Fruit fly (Drosophila melanogaster): ENCODE results near the gene CG6508.

The CG6508 gene

DNA sequence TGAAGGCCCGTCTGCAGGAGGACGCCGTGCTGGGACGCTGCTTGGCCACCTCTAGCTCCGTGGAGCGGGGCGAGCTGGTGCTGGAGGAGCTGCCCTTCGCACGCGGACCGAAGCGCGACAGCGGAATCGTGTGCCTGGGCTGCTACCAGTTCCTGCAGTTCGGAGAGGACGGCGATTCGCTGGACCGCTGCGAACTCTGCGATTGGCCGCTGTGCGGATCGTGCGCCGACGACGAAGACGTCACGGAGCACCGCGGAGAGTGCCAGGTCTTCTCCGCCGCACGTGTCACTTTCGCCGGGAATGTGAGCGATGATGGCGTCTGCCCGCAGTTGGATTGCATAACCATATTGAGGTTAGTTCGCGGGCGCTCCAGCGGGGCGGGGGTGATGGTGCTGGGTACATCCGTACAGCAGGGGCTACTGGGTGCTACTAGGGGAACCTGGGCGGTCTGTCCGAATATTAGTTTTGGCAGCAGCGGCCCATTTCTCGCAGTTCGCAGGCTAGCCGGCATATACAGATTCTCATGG, 32.5 kb downstream of the CG6508 start (continued):
- TF ChIP-seq CG12391 (tag; optimal IDR thresholded peaks at IDR 0.05) (no peak), tin (GFP tag; optimal IDR thresholded peaks at IDR 0.05) (no peak), CG12104 (GFP tag; optimal IDR thresholded peaks at IDR 0.05) (no peak), CG10565 (GFP tag; optimal IDR thresholded peaks at IDR 0.05) (no peak), CG30431 (GFP tag; optimal IDR thresholded peaks at IDR 0.05) (no peak), slbo (GFP tag; IDR thresholded peaks at IDR 0.05) (0 out of 2 replicates have a peak, but pooled peaks have one; percentile 12), CG8089 (GFP tag; optimal IDR thresholded peaks at IDR 0.05) (no peak), ranshi (GFP tag; IDR thresholded peaks at IDR 0.05) (no peak), ATbp (GFP tag; optimal IDR thresholded peaks at IDR 0.05) (no peak), CG7357 (GFP tag; IDR thresholded peaks at IDR 0.05) (0 out of 3 replicates have a peak, but pooled peaks have one; percentile 24), CG15269 (tag; optimal IDR thresholded peaks at IDR 0.05) (no peak), gce (GFP tag; IDR thresholded peaks at IDR 0.05) (no peak), Vsx1 (GFP tag; optimal IDR thresholded peaks at IDR 0.05) (no peak), unpg (GFP tag; optimal IDR thresholded peaks at IDR 0.05) (no peak), wek (GFP tag; optimal IDR thresholded peaks at IDR 0.05) (no peak), CG12236 (GFP tag; optimal IDR thresholded peaks at IDR 0.05) (no peak), abd-A (tag; optimal IDR thresholded peaks at IDR 0.05) (no peak), Rx (GFP tag; IDR thresholded peaks at IDR 0.05) (no peak), CG10543 (GFP tag; optimal IDR thresholded peaks at IDR 0.05) (peak; percentile 50), CG6791 (GFP tag; IDR thresholded peaks at IDR 0.05; ENCODE audit: partially characterized antibody) (no peak), Taf1 (GFP tag; IDR thresholded peaks at IDR 0.05) (no peak), exex (tag; optimal IDR thresholded peaks at IDR 0.05) (no peak), Eip74EF (GFP tag; optimal IDR thresholded peaks at IDR 0.05) (no peak), pzg (GFP tag; optimal IDR thresholded peaks at IDR 0.05) (no peak), nmo (GFP tag; optimal IDR thresholded peaks at IDR 0.05) (no peak), toy (GFP tag; IDR thresholded peaks at IDR 0.05) (no peak), Hr3 (GFP tag; optimal IDR thresholded peaks at IDR 0.05) (no peak), trh (GFP tag; optimal IDR thresholded peaks at IDR 0.05) (no peak), hb (GFP tag; IDR thresholded peaks at IDR 0.05; ENCODE audit: partially characterized antibody) (no peak), Oaz (GFP tag; IDR thresholded peaks at IDR 0.05) (no peak), CG16813 (GFP tag; IDR thresholded peaks at IDR 0.05; ENCODE audit: partially characterized antibody) (0 out of 3 replicates have a peak, but pooled peaks have one; percentile 17), dysf (GFP tag; IDR thresholded peaks at IDR 0.05) (no peak), inv (GFP tag; IDR thresholded peaks at IDR 0.05; ENCODE audit: partially characterized antibody) (0 out of 2 replicates have a peak, but pooled peaks have one; percentile 22), NC2β (GFP tag; optimal IDR thresholded peaks at IDR 0.05) (no peak), CG12299 (tag; optimal IDR thresholded peaks at IDR 0.05) (no peak), luna (GFP tag; optimal IDR thresholded peaks at IDR 0.05) (no peak), mirr (GFP tag; optimal IDR thresholded peaks at IDR 0.05) (no peak), CG1233 (GFP tag; optimal IDR thresholded peaks at IDR 0.05) (no peak), jigr1 (GFP tag; IDR thresholded peaks at IDR 0.05) (0 out of 3 replicates have a peak, but pooled peaks have one; percentile 11), sd (tag; optimal IDR thresholded peaks at IDR 0.05) (peak; percentile 23), Atf3 (GFP tag; optimal IDR thresholded peaks at IDR 0.05) (no peak), HLH4C (GFP tag; IDR thresholded peaks at IDR 0.05; ENCODE audit: partially characterized antibody) (0 out of 3 replicates have a peak, but pooled peaks have one; percentile 22), Kr (GFP tag; optimal IDR thresholded peaks at IDR 0.05) (no peak), gfzf (GFP tag; optimal IDR thresholded peaks at IDR 0.05) (no peak), CG34376 (GFP tag; optimal IDR thresholded peaks at IDR 0.05) (no peak), CG14667 (GFP tag; IDR thresholded peaks at IDR 0.05) (no peak), Xrp1 (GFP tag; IDR thresholded peaks at IDR 0.05) (no peak), chinmo (GFP tag; IDR thresholded peaks at IDR 0.05; ENCODE audit: partially characterized antibody) (0 out of 4 replicates have a peak, but pooled peaks have one; percentile 15), bbx (GFP tag; IDR thresholded peaks at IDR 0.05; ENCODE audit: partially characterized antibody) (no peak)
